Worm (Caenorhabditis elegans): ENCODE data around the gene spp-2.

DNA sequence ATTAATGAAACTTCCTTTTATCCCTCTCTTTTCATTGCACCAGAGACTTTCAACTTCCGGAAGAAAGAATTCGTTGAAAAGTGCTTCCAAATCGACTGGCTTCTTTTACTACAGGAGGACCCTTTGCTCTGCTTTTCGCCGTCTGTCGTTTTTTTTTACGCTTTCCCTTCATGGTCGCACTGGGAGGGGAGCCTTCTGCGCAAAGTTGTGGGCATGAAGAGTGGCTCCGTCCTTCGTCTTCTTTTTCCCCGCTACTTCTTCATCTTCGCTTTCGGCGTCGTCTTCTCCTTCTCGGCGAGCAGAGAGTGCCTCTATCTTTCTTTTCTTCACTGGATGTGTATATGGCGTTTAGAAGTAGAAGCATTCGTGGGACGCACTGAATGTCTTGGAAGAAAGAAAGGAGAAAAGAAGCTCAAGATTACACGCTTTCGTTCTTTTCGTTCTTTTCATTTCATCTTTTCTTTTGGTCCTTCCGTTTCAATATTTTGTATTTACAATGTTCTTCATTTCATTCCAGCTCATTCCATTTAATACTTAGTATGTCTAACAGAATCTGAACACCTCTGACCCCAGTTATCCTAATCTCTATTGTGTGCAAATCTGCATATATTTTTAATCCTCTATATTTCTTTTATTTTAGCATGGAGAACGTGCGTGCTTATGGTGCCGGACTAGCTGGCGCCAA lies 10.5 kb upstream of the spp-2 start, which contains the start of gene sng-1:
- TF ChIP-seq hmg-4 (GFP tag; optimal IDR thresholded peaks at IDR 0.05) (no peak), hmbx-1 (tag; optimal IDR thresholded peaks at IDR 0.05) (no peak), ceh-36 (tag; optimal IDR thresholded peaks at IDR 0.05) (no peak), aly-1 (tag; optimal IDR thresholded peaks at IDR 0.05) (no peak), scrt-1 (GFP tag; IDR thresholded peaks at IDR 0.05) (no peak), tbx-37 (GFP tag; conservative IDR thresholded peaks at IDR 0.05) (no peak), ets-7 (tag; optimal IDR thresholded peaks at IDR 0.05) (no peak), ama-1 (optimal IDR thresholded peaks at IDR 0.05) (no peak), hnd-1 (tag; optimal IDR thresholded peaks at IDR 0.05) (no peak), sea-1 (GFP tag; conservative IDR thresholded peaks at IDR 0.05) (no peak), flt-1 (GFP tag; IDR thresholded peaks at IDR 0.05) (no peak), pes-1 (GFP tag; IDR thresholded peaks at IDR 0.05) (no peak), tra-4 (tag; optimal IDR thresholded peaks at IDR 0.05) (no peak)
